Fruit fly (Drosophila melanogaster): ENCODE measurements around the gene CG31673.

Gene CG31673

DNA sequence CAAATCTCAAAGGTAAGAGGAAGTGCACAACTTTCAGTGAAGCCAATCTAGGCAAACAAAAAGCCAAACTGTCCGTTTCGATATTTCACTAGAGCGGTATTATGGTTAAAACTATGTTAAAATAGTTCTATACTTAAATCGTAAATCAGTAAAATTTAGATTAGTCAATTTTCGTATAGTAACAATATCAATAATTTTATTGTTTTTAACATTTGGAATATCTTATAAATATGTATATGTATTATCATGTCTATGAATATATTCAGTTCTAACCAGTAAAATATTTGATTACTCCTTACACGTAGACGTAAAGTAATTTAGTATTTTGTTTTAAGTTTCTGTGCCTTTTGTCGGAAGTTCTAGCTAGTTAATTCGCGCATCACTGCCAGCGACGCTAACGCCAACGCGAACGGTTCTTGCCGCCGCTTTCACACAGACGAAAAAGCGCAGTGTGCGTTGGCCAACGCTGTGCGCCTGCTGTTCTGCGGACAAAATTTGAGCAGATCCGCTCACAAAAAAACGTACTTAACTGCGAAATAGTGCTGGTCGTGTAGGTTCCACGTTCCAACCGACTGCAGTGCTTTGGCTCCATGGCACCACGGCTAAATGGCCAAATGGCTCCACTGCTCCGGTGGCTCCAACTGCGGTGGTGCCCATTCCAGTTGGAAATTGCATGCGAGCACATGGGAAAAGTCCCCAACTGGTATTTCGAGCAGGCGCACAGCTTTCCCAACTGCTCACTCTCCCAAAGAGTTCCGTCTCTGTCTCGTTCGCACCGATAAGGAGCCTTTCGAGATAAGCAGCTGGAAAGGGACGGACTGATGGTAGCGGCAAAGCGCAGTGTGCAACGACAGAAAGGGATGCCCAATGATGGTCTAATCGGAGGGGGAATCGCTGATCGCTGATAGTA lies 6.0 kb upstream of the CG31673 start:
- TF ChIP-seq CG12605 (GFP tag; IDR thresholded peaks at IDR 0.05) (0 out of 2 replicates have a peak, but pooled peaks have one; percentile 15), D1 (tag; optimal IDR thresholded peaks at IDR 0.05) (no peak), CG8301 (tag; optimal IDR thresholded peaks at IDR 0.05) (no peak), CG34367 (tag; optimal IDR thresholded peaks at IDR 0.05) (no peak), fd96Ca (GFP tag; IDR thresholded peaks at IDR 0.05) (peak; percentile 11; the same call in 2 of the 3 replicates), CG15710 (tag; optimal IDR thresholded peaks at IDR 0.05) (no peak), gl (tag; optimal IDR thresholded peaks at IDR 0.05) (peak; percentile 60), CG4496 (GFP tag; IDR thresholded peaks at IDR 0.05) (0 out of 3 replicates have a peak, but pooled peaks have one; percentile 65), Pif1A (GFP tag; optimal IDR thresholded peaks at IDR 0.05) (peak; percentile 8), CG9948 (tag; optimal IDR thresholded peaks at IDR 0.05) (peak; percentile 30), rn (GFP tag; IDR thresholded peaks at IDR 0.05) (no peak), CG14655 (GFP tag; optimal IDR thresholded peaks at IDR 0.05) (peak; percentile 45), Snoo (tag; optimal IDR thresholded peaks at IDR 0.05) (peak; percentile 28), EcR (GFP tag; optimal IDR thresholded peaks at IDR 0.05) (peak; percentile 72), Pif1B (GFP tag; optimal IDR thresholded peaks at IDR 0.05) (peak; percentile 30), CG32121 (GFP tag; IDR thresholded peaks at IDR 0.05) (peak; percentile 82), CG10348 (GFP tag; IDR thresholded peaks at IDR 0.05) (no peak), CG13204 (GFP tag; optimal IDR thresholded peaks at IDR 0.05) (peak; percentile 94), Ets98B (GFP tag; IDR thresholded peaks at IDR 0.05) (peak; percentile 69; the same call in 1 of the 2 replicates), CG8159 (tag; optimal IDR thresholded peaks at IDR 0.05) (peak; percentile 26)

DNA sequence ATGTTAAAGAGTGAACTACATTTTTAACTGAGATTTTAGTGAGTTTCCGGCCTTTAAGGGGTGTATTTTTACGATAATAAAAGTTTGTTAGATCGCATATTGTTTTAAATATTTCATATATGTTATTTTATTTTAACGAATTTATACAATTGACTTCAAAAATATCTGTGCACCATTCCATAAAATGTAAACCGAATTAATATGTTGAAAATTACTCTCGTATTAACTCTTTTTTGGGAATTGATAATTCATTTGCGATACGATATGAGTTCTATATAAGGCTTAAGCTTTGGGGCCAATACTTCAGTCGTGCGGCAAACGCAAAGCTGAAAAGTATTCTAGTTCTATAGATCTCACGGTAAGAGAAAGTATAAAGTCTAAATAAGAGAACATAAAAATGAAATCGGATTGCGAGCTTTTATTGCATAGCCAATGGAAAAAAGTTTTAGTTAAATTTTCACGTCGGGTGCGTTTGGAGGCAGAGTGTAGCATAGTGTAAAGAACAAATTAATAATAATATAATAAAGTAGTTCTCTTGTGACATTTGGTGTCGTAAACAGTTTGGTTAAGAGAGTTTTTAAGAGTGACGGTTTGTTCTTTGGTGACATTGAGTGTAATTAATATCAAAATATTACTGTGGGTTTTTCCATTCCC lies 5.1 kb upstream of the CG31673 start:
- TF ChIP-seq CG32121 (GFP tag; IDR thresholded peaks at IDR 0.05) (peak; percentile 10; the same call in 1 of the 2 replicates), Pif1B (GFP tag; optimal IDR thresholded peaks at IDR 0.05) (no peak)

dm6 chr2L:20825265-20825664 lies 4.1 kb upstream of the CG31673 start:
- TF ChIP-seq Pif1B (GFP tag; optimal IDR thresholded peaks at IDR 0.05) = no peak
- TF ChIP-seq CG12605 (GFP tag; IDR thresholded peaks at IDR 0.05) = peak; percentile 57; the same call in 1 of the 2 replicates
- no peak for TF ChIP-seq fd96Ca (GFP tag; IDR thresholded peaks at IDR 0.05)
- no peak for TF ChIP-seq CG9948 (tag; optimal IDR thresholded peaks at IDR 0.05)
- no peak for TF ChIP-seq CG8159 (tag; optimal IDR thresholded peaks at IDR 0.05)
- peak; percentile 89 for TF ChIP-seq CG13204 (GFP tag; optimal IDR thresholded peaks at IDR 0.05)
- peak; percentile 16 for TF ChIP-seq gl (tag; optimal IDR thresholded peaks at IDR 0.05)
- peak; percentile 89 for TF ChIP-seq EcR (GFP tag; optimal IDR thresholded peaks at IDR 0.05)

DNA sequence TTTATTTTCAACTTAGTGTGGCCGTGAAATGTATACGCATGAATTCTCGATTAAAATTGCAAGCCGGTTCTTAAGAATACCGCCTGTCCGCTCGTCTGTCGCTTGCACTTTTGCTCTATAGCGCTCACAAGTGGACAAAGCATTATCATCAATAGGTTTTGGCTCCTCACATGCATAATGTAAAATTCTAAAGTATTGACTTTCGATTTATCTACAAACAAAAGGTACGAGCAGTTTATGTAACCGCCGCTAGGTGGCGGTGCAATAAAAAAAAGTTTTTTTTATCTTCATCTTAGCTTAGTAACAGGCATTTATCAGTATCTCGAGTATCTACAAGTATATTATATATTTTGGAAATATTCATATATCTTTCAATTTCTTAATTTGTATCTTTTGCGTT lies 3.2 kb upstream of the CG31673 start:
- TF ChIP-seq CG13204 (GFP tag; optimal IDR thresholded peaks at IDR 0.05) = no peak
- no peak for TF ChIP-seq CG8159 (tag; optimal IDR thresholded peaks at IDR 0.05)
- no peak for TF ChIP-seq CG4496 (GFP tag; IDR thresholded peaks at IDR 0.05)

- no peak for TF ChIP-seq CG34367 (tag; optimal IDR thresholded peaks at IDR 0.05)
- TF ChIP-seq Pif1B (GFP tag; optimal IDR thresholded peaks at IDR 0.05) = no peak
- no peak for TF ChIP-seq gl (tag; optimal IDR thresholded peaks at IDR 0.05)
- TF ChIP-seq Ets98B (GFP tag; IDR thresholded peaks at IDR 0.05) = no peak
- TF ChIP-seq CG9948 (tag; optimal IDR thresholded peaks at IDR 0.05) = no peak
- no peak for TF ChIP-seq CG15710 (tag; optimal IDR thresholded peaks at IDR 0.05)
These were observed 2.4 kb upstream of the CG31673 start for dm6 chr2L:20827045-20827444.

dm6 chr2L:20828701-20829100 lies 708 bp upstream of the CG31673 start:
- TF ChIP-seq CG13204 (GFP tag; optimal IDR thresholded peaks at IDR 0.05) (no peak), CG4496 (GFP tag; IDR thresholded peaks at IDR 0.05) (no peak), CG34367 (tag; optimal IDR thresholded peaks at IDR 0.05) (no peak), CG15710 (tag; optimal IDR thresholded peaks at IDR 0.05) (no peak), CG17806 (tag; optimal IDR thresholded peaks at IDR 0.05) (no peak), gl (tag; optimal IDR thresholded peaks at IDR 0.05) (no peak), CG8159 (tag; optimal IDR thresholded peaks at IDR 0.05) (no peak), CG9948 (tag; optimal IDR thresholded peaks at IDR 0.05) (no peak), Pif1B (GFP tag; optimal IDR thresholded peaks at IDR 0.05) (no peak), CG32121 (GFP tag; IDR thresholded peaks at IDR 0.05) (no peak), CG14655 (GFP tag; optimal IDR thresholded peaks at IDR 0.05) (no peak), D1 (tag; optimal IDR thresholded peaks at IDR 0.05) (no peak), Snoo (tag; optimal IDR thresholded peaks at IDR 0.05) (no peak), Ets98B (GFP tag; IDR thresholded peaks at IDR 0.05) (no peak), EcR (GFP tag; optimal IDR thresholded peaks at IDR 0.05) (no peak), CG12605 (GFP tag; IDR thresholded peaks at IDR 0.05) (no peak)
